Worm (Caenorhabditis elegans): ENCODE data around the gene Y43F8B.18.

DNA sequence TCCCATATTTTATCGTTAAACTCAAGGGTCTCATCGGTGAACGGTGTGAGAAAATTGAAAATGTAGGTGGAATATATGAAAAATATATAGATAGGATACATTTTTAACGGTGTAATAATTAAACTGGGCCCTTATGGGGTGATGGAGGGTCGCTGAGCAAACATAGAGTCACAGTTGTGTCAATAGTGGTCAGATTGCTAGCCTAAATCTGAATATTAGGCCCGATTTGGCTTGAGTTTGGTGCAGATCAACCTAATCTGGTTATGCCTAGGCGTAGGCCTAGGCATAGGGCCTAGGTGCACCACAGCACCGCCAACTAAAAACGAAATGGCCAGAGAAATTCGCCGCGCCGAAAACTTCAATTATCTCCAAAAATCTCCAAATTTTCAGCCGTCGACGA, 27.8 kb downstream of the Y43F8B.18 start, which contains the start of gene phy-4:
- TF ChIP-seq ceh-82 (tag; optimal IDR thresholded peaks at IDR 0.05) (no peak), zip-4 (GFP tag; optimal IDR thresholded peaks at IDR 0.05) (no peak), hlh-4 (tag; optimal IDR thresholded peaks at IDR 0.05) (no peak), egl-27 (tag; optimal IDR thresholded peaks at IDR 0.05) (no peak)

Measured in whole organism, L1 larva.